Worm (Caenorhabditis elegans) whole organism, young adult: Measurements from ENCODE around the gene C25A8.5.

ENCODE experiments used
- B0035.1 ChIP-seq: sonication (generic microtip); optimal IDR thresholded peaks from 2 replicates; lab custom pipeline; 2016; ENCODE audit warnings: missing genetic modification characterization, mild to moderate bottlenecking, missing compliant biosample characterization, missing genotype, missing genetic modification reagents
- B0336.3 ChIP-seq: fragments of 200-800 bp; sonication (Bioruptor generic); IDR thresholded peaks from 2 replicates; pipeline ENCODE4 v1.3.6; 2022; ENCODE audit warnings: missing genetic modification characterization, missing compliant biosample characterization
- D2030.7 ChIP-seq: fragments of 200-800 bp; sonication (Bioruptor generic); IDR thresholded peaks from 2 replicates; pipeline ENCODE4 v1.3.6; 2022; ENCODE audit warnings: missing genetic modification reagents, missing genetic modification characterization, missing compliant biosample characterization
- F52B5.7 ChIP-seq: sonication (generic microtip); optimal IDR thresholded peaks from 2 replicates; lab custom pipeline; 2016; ENCODE audit warnings: mild to moderate bottlenecking, missing genetic modification characterization, missing compliant biosample characterization
- F57A8.1 ChIP-seq: fragments of 200-800 bp; sonication (Bioruptor generic); optimal IDR thresholded peaks from 2 replicates; lab custom pipeline; 2018; ENCODE audit warnings: mild to moderate bottlenecking, missing genetic modification characterization, moderate library complexity, missing compliant biosample characterization
- T26A5.8 ChIP-seq: sonication (generic microtip); optimal IDR thresholded peaks from 2 replicates; lab custom pipeline; 2016; ENCODE audit warnings: missing genetic modification characterization, missing compliant biosample characterization
- Y53F4B.3 ChIP-seq: fragments of 200-800 bp; sonication (Bioruptor generic); IDR thresholded peaks from 2 replicates; pipeline ENCODE4 v1.3.6; 2022; ENCODE audit warnings: missing genetic modification reagents, missing genetic modification characterization, missing compliant biosample characterization
- Y67H2A.10 ChIP-seq: fragments of 200-800 bp; sonication (Bioruptor generic); conservative IDR thresholded peaks from 2 replicates; pipeline ENCODE4 v1.3.6; 2022; ENCODE audit warnings: missing genetic modification reagents, missing genetic modification characterization, missing compliant biosample characterization
- Y79H2A.3 ChIP-seq: fragments of 200-800 bp; sonication (Bioruptor generic); conservative IDR thresholded peaks from 2 replicates; pipeline ENCODE4 v1.3.6; 2022; ENCODE audit warnings: missing genetic modification reagents, missing genetic modification characterization, missing compliant biosample characterization
- aptf-2 ChIP-seq: fragments of 200-800 bp; sonication (Bioruptor generic); conservative IDR thresholded peaks from 2 replicates; pipeline ENCODE4 v1.3.6; 2022; ENCODE audit warnings: missing genetic modification reagents, missing genetic modification characterization, missing compliant biosample characterization
- athp-1 ChIP-seq: sonication (generic microtip); optimal IDR thresholded peaks from 2 replicates; lab custom pipeline; 2017; ENCODE audit warnings: mild to moderate bottlenecking, missing genetic modification characterization, missing compliant biosample characterization
- cebp-1 ChIP-seq, 2 experiments: fragments of 200-800 bp in 1 of 2; sonication (Bioruptor generic) in 1 of 2; sonication (generic microtip) in 1 of 2; IDR thresholded peaks in 1 of 2; optimal IDR thresholded peaks in 1 of 2; 2 replicates each; pipeline versions ENCODE4 v1.3.6 to Lab custom; 2017 to 2022; ENCODE audit warnings: missing compliant biosample characterization in 2 of 2, missing genetic modification characterization in 2 of 2, mild to moderate bottlenecking in 1 of 2, missing genetic modification reagents in 1 of 2, moderate library complexity in 1 of 2
- cebp-2 ChIP-seq: fragments of 200-800 bp; sonication (Bioruptor generic); IDR thresholded peaks from 2 replicates; pipeline ENCODE4 v1.3.6; 2022; ENCODE audit warnings: missing genetic modification characterization, missing compliant biosample characterization
- ceh-79 ChIP-seq: sonication (generic microtip); optimal IDR thresholded peaks from 2 replicates; lab custom pipeline; 2017; ENCODE audit warnings: mild to moderate bottlenecking, missing genetic modification characterization, missing compliant biosample characterization
- dpl-1 ChIP-seq: fragments of 150-350 bp; optimal IDR thresholded peaks from 2 replicates; lab custom pipeline; 2014; ENCODE audit warnings: missing biosample characterization, missing genetic modification reagents, missing genetic modification characterization
- efl-1 ChIP-seq: fragments of 150-350 bp; optimal IDR thresholded peaks from 2 replicates; lab custom pipeline; 2014; ENCODE audit warnings: missing biosample characterization, missing genetic modification reagents, missing genetic modification characterization
- egl-18 ChIP-seq: fragments of 200-800 bp; sonication (Bioruptor generic); IDR thresholded peaks from 2 replicates; pipeline ENCODE4 v1.3.6; 2022; ENCODE audit warnings: missing genetic modification reagents, missing genetic modification characterization, missing compliant biosample characterization
- egrh-3 ChIP-seq: fragments of 200-800 bp; sonication (Bioruptor generic); IDR thresholded peaks from 2 replicates; pipeline ENCODE4 v1.3.6; 2022; ENCODE audit warnings: missing genetic modification reagents, missing genetic modification characterization, missing compliant biosample characterization
- ets-4 ChIP-seq: fragments of 200-800 bp; sonication (Bioruptor generic); optimal IDR thresholded peaks from 2 replicates; lab custom pipeline; 2018; ENCODE audit warnings: mild to moderate bottlenecking, missing genetic modification characterization, missing compliant biosample characterization
- gei-17 ChIP-seq: fragments of 200-800 bp; sonication (Bioruptor generic); optimal IDR thresholded peaks from 2 replicates; lab custom pipeline; 2018; ENCODE audit warnings: mild to moderate bottlenecking, missing genetic modification characterization, missing compliant biosample characterization
- him-1 ChIP-seq: sonication (generic microtip); optimal IDR thresholded peaks from 2 replicates; lab custom pipeline; 2016; ENCODE audit warnings: missing genotype, missing genetic modification reagents, missing genetic modification characterization, missing compliant biosample characterization
- hmg-1.2 ChIP-seq: fragments of 200-800 bp; sonication (Bioruptor generic); IDR thresholded peaks from 2 replicates; pipeline ENCODE4 v1.3.6; 2022; ENCODE audit warnings: missing genetic modification reagents, missing genetic modification characterization, missing compliant biosample characterization
- hrde-1 ChIP-seq: sonication (generic microtip); optimal IDR thresholded peaks from 2 replicates; lab custom pipeline; 2016; ENCODE audit warnings: missing genetic modification characterization, mild to moderate bottlenecking, missing compliant biosample characterization, moderate library complexity, missing genotype, missing genetic modification reagents, borderline replicate concordance
- let-607 ChIP-seq, 2 experiments: fragments of 200-800 bp in 1 of 2; sonication (Bioruptor generic) in 1 of 2; sonication (generic microtip) in 1 of 2; optimal IDR thresholded peaks; 2 replicates each; lab custom pipeline; 2016 to 2018; ENCODE audit warnings: mild to moderate bottlenecking in 2 of 2, missing compliant biosample characterization in 2 of 2, missing genetic modification characterization in 2 of 2, moderate library complexity in 2 of 2, missing genotype in 1 of 2
- lin-26 ChIP-seq: fragments of 200-800 bp; sonication (Bioruptor generic); IDR thresholded peaks from 2 replicates; pipeline ENCODE4 v1.3.6; 2022; ENCODE audit warnings: missing genetic modification reagents, missing genetic modification characterization, missing compliant biosample characterization
- lin-54 ChIP-seq: fragments of 200-800 bp; sonication (Bioruptor generic); optimal IDR thresholded peaks from 2 replicates; lab custom pipeline; 2018; ENCODE audit warnings: mild to moderate bottlenecking, missing genetic modification characterization, missing compliant biosample characterization
- madf-3 ChIP-seq: fragments of 200-800 bp; sonication (Bioruptor generic); IDR thresholded peaks from 2 replicates; pipeline ENCODE4 v1.3.6; 2022; ENCODE audit warnings: missing genetic modification reagents, missing genetic modification characterization, missing compliant biosample characterization
- madf-8 ChIP-seq: fragments of 200-800 bp; sonication (Bioruptor generic); conservative IDR thresholded peaks from 2 replicates; pipeline ENCODE4 v1.3.6; 2022; ENCODE audit warnings: missing genetic modification reagents, missing genetic modification characterization, missing compliant biosample characterization
- mcd-1 ChIP-seq: fragments of 200-800 bp; sonication (Bioruptor generic); IDR thresholded peaks from 2 replicates; pipeline ENCODE4 v1.3.6; 2022; ENCODE audit warnings: missing genetic modification reagents, missing genetic modification characterization, missing compliant biosample characterization
- mes-4 ChIP-seq: sonication (generic microtip); optimal IDR thresholded peaks from 2 replicates; lab custom pipeline; 2016; ENCODE audit warnings: missing genotype, missing genetic modification characterization, missing compliant biosample characterization
- mxl-1 ChIP-seq: sonication (generic microtip); optimal IDR thresholded peaks from 2 replicates; lab custom pipeline; 2016; ENCODE audit warnings: missing genetic modification characterization, missing compliant biosample characterization
- nfya-2 ChIP-seq: fragments of 200-800 bp; sonication (Bioruptor generic); IDR thresholded peaks from 2 replicates; pipeline ENCODE4 v1.3.6; 2022; ENCODE audit warnings: missing genetic modification reagents, missing genetic modification characterization, missing compliant biosample characterization
- pha-4 ChIP-seq: fragments of 150-350 bp; sonication (generic microtip); optimal IDR thresholded peaks from 2 replicates; lab custom pipeline; 2014; ENCODE audit warnings: missing biosample characterization, missing genetic modification reagents, missing genetic modification characterization
- rpc-1 ChIP-seq, 2 experiments: fragments of 150-350 bp in 1 of 2; sonication (generic microtip) in 1 of 2; optimal IDR thresholded peaks; 2 replicates each; lab custom pipeline; 2014 to 2018; ENCODE audit warnings: missing biosample characterization in 1 of 2, missing genetic modification characterization in 1 of 2, missing genetic modification reagents in 1 of 2, missing genotype in 1 of 2
- sea-2 ChIP-seq: fragments of 200-800 bp; sonication (Bioruptor generic); IDR thresholded peaks from 2 replicates; pipeline ENCODE4 v1.3.6; 2022; ENCODE audit warnings: missing genetic modification characterization, missing compliant biosample characterization
- snpc-1.1 ChIP-seq: sonication (generic microtip); optimal IDR thresholded peaks from 2 replicates; lab custom pipeline; 2017; ENCODE audit warnings: missing genetic modification characterization, mild to moderate bottlenecking, missing compliant biosample characterization, antibody characterized with exemption, moderate library complexity, missing genotype, missing genetic modification reagents; ENCODE audit not compliant: insufficient read depth
- snpc-1.3 ChIP-seq: sonication (generic microtip); optimal IDR thresholded peaks from 2 replicates; lab custom pipeline; 2017; ENCODE audit warnings: missing genetic modification characterization, mild to moderate bottlenecking, missing compliant biosample characterization, antibody characterized with exemption, moderate library complexity, missing genotype, missing genetic modification reagents; ENCODE audit not compliant: insufficient read depth
- somi-1 ChIP-seq: fragments of 200-800 bp; sonication (Bioruptor generic); optimal IDR thresholded peaks from 2 replicates; lab custom pipeline; 2018; ENCODE audit warnings: mild to moderate bottlenecking, missing genetic modification characterization, missing compliant biosample characterization
- tbp1 ChIP-seq: fragments of 200-800 bp; sonication (Bioruptor generic); optimal IDR thresholded peaks from 2 replicates; lab custom pipeline; 2018; ENCODE audit warnings: mild to moderate bottlenecking, missing genetic modification characterization, missing compliant biosample characterization
- tlf-1 ChIP-seq: fragments of 200-800 bp; sonication (Bioruptor generic); optimal IDR thresholded peaks from 2 replicates; lab custom pipeline; 2018; ENCODE audit warnings: mild to moderate bottlenecking, missing genetic modification characterization, missing compliant biosample characterization
- xnd-1 ChIP-seq: sonication (generic microtip); optimal IDR thresholded peaks from 2 replicates; lab custom pipeline; 2016; ENCODE audit warnings: missing genotype, missing genetic modification reagents, missing genetic modification characterization, missing compliant biosample characterization
- ztf-25 ChIP-seq: fragments of 200-800 bp; sonication (Bioruptor generic); IDR thresholded peaks from 2 replicates; pipeline ENCODE4 v1.3.6; 2022; ENCODE audit warnings: missing genetic modification reagents, missing genetic modification characterization, missing compliant biosample characterization
- ztf-26 ChIP-seq: sonication (generic microtip); optimal IDR thresholded peaks from 2 replicates; lab custom pipeline; 2017; ENCODE audit warnings: missing genetic modification characterization, missing compliant biosample characterization
- ztf-28 ChIP-seq: fragments of 200-800 bp; sonication (Bioruptor generic); IDR thresholded peaks from 2 replicates; pipeline ENCODE4 v1.3.6; 2022; ENCODE audit warnings: missing genetic modification reagents, missing genetic modification characterization, missing compliant biosample characterization
- ztf-3 ChIP-seq: fragments of 200-800 bp; sonication (Bioruptor generic); optimal IDR thresholded peaks from 2 replicates; lab custom pipeline; 2018; ENCODE audit warnings: mild to moderate bottlenecking, missing genetic modification characterization, missing compliant biosample characterization
- ztf-6 ChIP-seq: fragments of 200-800 bp; sonication (Bioruptor generic); IDR thresholded peaks from 2 replicates; pipeline ENCODE4 v1.3.6; 2022; ENCODE audit warnings: missing genetic modification reagents, missing genetic modification characterization, missing compliant biosample characterization

The C25A8.5 gene

ce11 chrIV:7039476-7040261 lies 40.4 kb downstream of the C25A8.5 start, which contains the start of the genes cogc-2 and klp-18 (continued):
- TF ChIP-seq T26A5.8 (no peak), B0035.1 (tag; lab: Kevin White, UChicago) (no peak), egrh-3 (GFP tag; lab: Robert Waterston, UW) (0 out of 2 replicates have a peak, but pooled peaks have one; percentile 20), ztf-6 (GFP tag; lab: Robert Waterston, UW) (no peak), F52B5.7 (tag; lab: Kevin White, UChicago) (no peak), Y53F4B.3 (GFP tag; lab: Robert Waterston, UW) (peak; percentile 78), cebp-1 (GFP tag; IDR thresholded peaks at IDR 0.05; lab: Robert Waterston, UW) (peak; percentile 91), cebp-1 (tag; optimal IDR thresholded peaks at IDR 0.05; lab: Kevin White, UChicago) (peak; percentile 98), sea-2 (GFP tag; lab: Robert Waterston, UW) (no peak), snpc-1.3 (tag; lab: Kevin White, UChicago) (peak; percentile 45), gei-17 (no peak), tlf-1 (peak; percentile 94), lin-54 (GFP tag; lab: Kevin White, UChicago) (peak; percentile 85), somi-1 (GFP tag; lab: Kevin White, UChicago) (no peak), Y67H2A.10 (no peak), xnd-1 (peak; percentile 100), ztf-3 (GFP tag; lab: Kevin White, UChicago) (no peak), hrde-1 (tag; lab: Kevin White, UChicago) (peak; percentile 82), nfya-2 (GFP tag; lab: Robert Waterston, UW) (no peak), mcd-1 (GFP tag; lab: Robert Waterston, UW) (peak; percentile 93), ceh-79 (tag; lab: Kevin White, UChicago) (no peak), ets-4 (GFP tag; lab: Kevin White, UChicago) (no peak), him-1 (tag; lab: Kevin White, UChicago) (peak; percentile 64), madf-8 (peak; percentile 100), pha-4 (peak; percentile 67), rpc-1 (optimal IDR thresholded peaks at IDR 0.05; lab: Kevin White, UChicago) (peak; percentile 35), rpc-1 (tag; optimal IDR thresholded peaks at IDR 0.05; lab: Kevin White, UChicago) (no peak), tbp1 (GFP tag; lab: Kevin White, UChicago) (peak; percentile 62), mes-4 (no peak), B0336.3 (peak; percentile 88), dpl-1 (GFP tag; lab: Kevin White, UChicago) (peak; percentile 84), hmg-1.2 (GFP tag; lab: Robert Waterston, UW) (peak; percentile 52), F57A8.1 (no peak), snpc-1.1 (tag; lab: Kevin White, UChicago) (peak; percentile 22)

- 0 out of 2 replicates have a peak, but pooled peaks have one; percentile 70 for TF ChIP-seq cebp-2
- no peak for TF ChIP-seq let-607 (tag; optimal IDR thresholded peaks at IDR 0.05; lab: Kevin White, UChicago)
- peak; percentile 58; the same call in 1 of the 2 replicates for TF ChIP-seq Y79H2A.3 (GFP tag; lab: Robert Waterston, UW)
- no peak for TF ChIP-seq ztf-28
- TF ChIP-seq mxl-1 (tag; lab: Kevin White, UChicago): no peak
- TF ChIP-seq ets-4 (GFP tag; lab: Kevin White, UChicago): no peak
- peak; percentile 34 for TF ChIP-seq efl-1 (GFP tag; lab: Kevin White, UChicago)
- no peak for TF ChIP-seq F57A8.1
- peak; percentile 55 for TF ChIP-seq athp-1 (tag; lab: Kevin White, UChicago)
- TF ChIP-seq T26A5.8: peak; percentile 51
- peak; percentile 60 for TF ChIP-seq D2030.7 (GFP tag; lab: Robert Waterston, UW)
- 0 out of 2 replicates have a peak, but pooled peaks have one; percentile 28 for TF ChIP-seq ztf-25 (GFP tag; lab: Robert Waterston, UW)
- peak; percentile 47; the same call in 1 of the 2 replicates for TF ChIP-seq lin-26 (GFP tag; lab: Robert Waterston, UW)
- 0 out of 2 replicates have a peak, but pooled peaks have one; percentile 57 for TF ChIP-seq egl-18 (GFP tag; lab: Robert Waterston, UW)
- TF ChIP-seq madf-3 (GFP tag; lab: Robert Waterston, UW): peak; percentile 69; the same call in 1 of the 2 replicates
- TF ChIP-seq aptf-2 (GFP tag; lab: Robert Waterston, UW): no peak
- no peak for TF ChIP-seq ztf-26 (tag; lab: Kevin White, UChicago)
- peak; percentile 28 for TF ChIP-seq F52B5.7 (tag; lab: Kevin White, UChicago)
Measured at ce11 chrIV:7043430-7043829, 44.1 kb downstream of the C25A8.5 start.
